Worm (Caenorhabditis elegans): Measurements from ENCODE around the gene fbxa-5.

DNA sequence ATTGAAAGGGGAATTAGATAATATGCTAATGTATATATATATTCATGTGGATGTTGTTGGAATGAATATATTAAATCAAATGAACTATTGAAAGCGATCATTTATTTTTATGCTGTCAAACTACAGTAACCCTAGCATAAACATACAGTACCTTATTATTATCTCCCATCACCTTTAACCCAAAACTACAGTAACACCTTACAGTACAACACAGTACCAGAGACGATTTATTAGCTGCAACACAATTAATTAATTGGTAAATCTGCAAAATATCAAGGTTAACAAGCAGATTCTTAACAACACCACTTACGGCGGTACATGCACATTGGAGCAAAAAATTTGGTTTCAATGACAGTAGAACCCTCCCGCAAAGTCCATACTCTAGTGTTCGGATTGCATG is 15.2 kb upstream of the fbxa-5 start, which contains the start of gene Y82E9BL.1:
- TF ChIP-seq ceh-82 (tag; optimal IDR thresholded peaks at IDR 0.05) (no peak), ztf-11 (tag; optimal IDR thresholded peaks at IDR 0.05) (no peak), nhr-76 (tag; optimal IDR thresholded peaks at IDR 0.05) (no peak), R02D3.7 (tag; optimal IDR thresholded peaks at IDR 0.05) (no peak)

Data from whole organism, L4 larva.